Worm (Caenorhabditis elegans): ENCODE measurements around the gene F58H1.5.

Gene F58H1.5

DNA sequence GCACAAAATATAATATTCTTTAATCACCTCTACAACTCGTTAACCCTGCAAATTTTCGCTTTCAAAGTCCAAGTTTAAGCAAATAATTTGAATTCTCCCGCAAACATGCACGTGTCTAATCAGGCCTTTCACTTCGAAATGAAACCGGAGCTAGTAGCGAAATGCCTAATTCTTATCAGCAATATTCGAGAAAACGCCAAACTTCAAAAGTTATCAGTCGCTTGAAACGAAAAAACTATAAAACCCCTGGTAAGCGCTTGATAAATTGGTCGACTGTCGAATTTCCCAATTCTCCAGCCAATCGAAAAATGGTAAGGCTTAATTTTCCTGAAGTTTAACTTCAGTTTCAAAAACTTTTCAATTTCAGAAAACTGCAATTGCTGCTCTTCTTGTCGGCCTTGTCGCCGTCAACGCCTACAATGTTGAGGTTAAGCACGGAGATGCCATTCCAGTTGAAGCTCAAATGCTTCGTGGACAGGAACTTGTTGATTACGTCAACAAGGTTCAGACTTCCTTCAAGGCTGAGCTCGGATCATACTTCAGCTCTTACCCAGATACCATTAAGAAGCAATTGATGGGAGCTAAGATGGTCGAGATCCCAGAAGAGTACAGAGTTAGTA, 44.8 kb downstream of the F58H1.5 start, which contains the start of gene cpr-9 (continued):
- no peak for TF ChIP-seq bed-2 (GFP tag; IDR thresholded peaks at IDR 0.05)
- TF ChIP-seq lin-40 (tag; optimal IDR thresholded peaks at IDR 0.05): peak; percentile 10
- TF ChIP-seq ekl-4 (GFP tag; IDR thresholded peaks at IDR 0.05): peak; percentile 40; the same call in 1 of the 2 replicates
- 0 out of 2 replicates have a peak, but pooled peaks have one; percentile 11 for TF ChIP-seq Y53G8AR.9 (GFP tag; conservative IDR thresholded peaks at IDR 0.05)
- peak; percentile 22 for TF ChIP-seq ets-4 (GFP tag; optimal IDR thresholded peaks at IDR 0.05)
- TF ChIP-seq K11D2.4 (GFP tag; IDR thresholded peaks at IDR 0.05): no peak
- TF ChIP-seq F10E7.11 (tag; optimal IDR thresholded peaks at IDR 0.05): no peak
- no peak for TF ChIP-seq attf-5 (GFP tag; optimal IDR thresholded peaks at IDR 0.05)
- peak; percentile 10; the same call in 1 of the 2 replicates for TF ChIP-seq B0336.3 (GFP tag; IDR thresholded peaks at IDR 0.05)
- TF ChIP-seq nhr-80 (tag; optimal IDR thresholded peaks at IDR 0.05): peak; percentile 21
- no peak for TF ChIP-seq egrh-3 (GFP tag; IDR thresholded peaks at IDR 0.05)
- 0 out of 2 replicates have a peak, but pooled peaks have one; percentile 6 for TF ChIP-seq hmg-1.2 (GFP tag; IDR thresholded peaks at IDR 0.05)
- no peak for TF ChIP-seq madf-8 (GFP tag; conservative IDR thresholded peaks at IDR 0.05)
- no peak for TF ChIP-seq tlf-1 (GFP tag; optimal IDR thresholded peaks at IDR 0.05)
- peak; percentile 54; the same call in 1 of the 2 replicates for TF ChIP-seq let-526 (GFP tag; IDR thresholded peaks at IDR 0.05)
- no peak for TF ChIP-seq athp-1 (tag; optimal IDR thresholded peaks at IDR 0.05)
- TF ChIP-seq ztf-22 (GFP tag; optimal IDR thresholded peaks at IDR 0.05): peak; percentile 8
- no peak for TF ChIP-seq ztf-25 (GFP tag; IDR thresholded peaks at IDR 0.05)
- no peak for TF ChIP-seq snpc-3.4 (tag; optimal IDR thresholded peaks at IDR 0.05)
- TF ChIP-seq tbp1 (GFP tag; optimal IDR thresholded peaks at IDR 0.05): peak; percentile 1

DNA sequence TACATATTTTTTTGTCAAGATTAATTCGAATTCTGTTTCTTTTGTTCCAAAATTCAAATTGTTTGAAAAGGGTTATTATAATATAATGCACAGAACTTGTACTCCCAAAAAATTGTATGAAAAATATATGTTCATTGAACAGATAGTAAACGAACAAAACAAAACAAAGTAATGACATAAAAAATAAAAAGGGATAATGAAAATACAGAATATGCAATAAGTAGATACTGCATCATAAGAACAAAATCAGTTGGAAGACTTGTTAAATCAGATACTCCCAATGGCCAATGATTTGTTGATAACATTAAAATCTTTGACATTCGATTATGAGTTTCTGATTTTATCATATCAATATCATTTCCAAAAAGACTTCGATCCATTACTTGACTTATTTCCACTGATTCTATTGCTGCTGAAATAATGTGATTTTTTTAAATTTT, 46.3 kb downstream of the F58H1.5 start:
- TF ChIP-seq let-607 (tag; optimal IDR thresholded peaks at IDR 0.05): peak in 1 of 2 experiments; percentile 72
- TF ChIP-seq nhr-80 (tag; optimal IDR thresholded peaks at IDR 0.05): peak; percentile 46
- no peak for TF ChIP-seq sdz-38 (tag; optimal IDR thresholded peaks at IDR 0.05)
- TF ChIP-seq hmg-1.2 (GFP tag; IDR thresholded peaks at IDR 0.05): peak; percentile 26; the same call in 1 of the 2 replicates
- peak; percentile 45 for TF ChIP-seq lin-54 (GFP tag; optimal IDR thresholded peaks at IDR 0.05)
- TF ChIP-seq D2030.7 (GFP tag; IDR thresholded peaks at IDR 0.05): no peak
- TF ChIP-seq madf-3 (GFP tag; IDR thresholded peaks at IDR 0.05): peak; percentile 76; the same call in 1 of the 2 replicates
- no peak for TF ChIP-seq snpc-4 (GFP tag; optimal IDR thresholded peaks at IDR 0.05)
- peak in 1 of 4 experiments; percentile 0 for TF ChIP-seq snpc-4 (tag; optimal IDR thresholded peaks at IDR 0.05)
- TF ChIP-seq madf-10 (tag; optimal IDR thresholded peaks at IDR 0.05): peak; percentile 64
- peak; percentile 73 for TF ChIP-seq tlf-1 (GFP tag; optimal IDR thresholded peaks at IDR 0.05)
- peak; percentile 88; the same call in 1 of the 2 replicates for TF ChIP-seq Y56A3A.18 (GFP tag; IDR thresholded peaks at IDR 0.05)
- TF ChIP-seq B0261.1 (tag; optimal IDR thresholded peaks at IDR 0.05): no peak
- TF ChIP-seq nfyb-1 (GFP tag; IDR thresholded peaks at IDR 0.05): peak; percentile 73; the same call in 1 of the 2 replicates
- TF ChIP-seq cebp-2 (GFP tag; IDR thresholded peaks at IDR 0.05): no peak
- peak; percentile 82 for TF ChIP-seq ekl-4 (GFP tag; IDR thresholded peaks at IDR 0.05)
- TF ChIP-seq Y79H2A.3 (GFP tag; conservative IDR thresholded peaks at IDR 0.05): 0 out of 2 replicates have a peak, but pooled peaks have one; percentile 8
- no peak for TF ChIP-seq C06A6.2 (GFP tag; conservative IDR thresholded peaks at IDR 0.05)
- TF ChIP-seq ztf-26 (tag; optimal IDR thresholded peaks at IDR 0.05): peak; percentile 3
- peak; percentile 91 for TF ChIP-seq atf-7 (tag; optimal IDR thresholded peaks at IDR 0.05)
- no peak for TF ChIP-seq ets-4 (GFP tag; optimal IDR thresholded peaks at IDR 0.05)
- 0 out of 2 replicates have a peak, but pooled peaks have one; percentile 41 for TF ChIP-seq hsf-1 (GFP tag; IDR thresholded peaks at IDR 0.05)
- TF ChIP-seq attf-6 (GFP tag; IDR thresholded peaks at IDR 0.05): 0 out of 2 replicates have a peak, but pooled peaks have one; percentile 26
- TF ChIP-seq him-1 (tag; optimal IDR thresholded peaks at IDR 0.05): no peak
- TF ChIP-seq tbp1 (GFP tag; optimal IDR thresholded peaks at IDR 0.05): peak; percentile 35
- TF ChIP-seq cebp-1 (GFP tag; IDR thresholded peaks at IDR 0.05): no peak
- peak; percentile 29 for TF ChIP-seq cebp-1 (tag; optimal IDR thresholded peaks at IDR 0.05)
- peak; percentile 40; the same call in 1 of the 2 replicates for TF ChIP-seq madf-6 (GFP tag; IDR thresholded peaks at IDR 0.05)
- peak; percentile 96 for TF ChIP-seq Y53G8AR.9 (GFP tag; conservative IDR thresholded peaks at IDR 0.05)
- peak; percentile 28 for TF ChIP-seq gei-17 (GFP tag; optimal IDR thresholded peaks at IDR 0.05)
- TF ChIP-seq repo-1 (tag; optimal IDR thresholded peaks at IDR 0.05): peak; percentile 78
- peak; percentile 47; the same call in 1 of the 2 replicates for TF ChIP-seq Y95B8A.8 (GFP tag; IDR thresholded peaks at IDR 0.05)
